Fruit fly (Drosophila melanogaster) whole organism, prepupa: Measurements from ENCODE around the gene Pfrx.

Experiments used
- CG1621 ChIP-seq: fragments of 200-800 bp; sonication (Bioruptor generic); optimal IDR thresholded peaks from 3 replicates; lab custom pipeline; 2018; ENCODE audit warnings: missing biosample characterization, mild to moderate bottlenecking, missing genetic modification characterization
- Sox15 ChIP-seq: fragments of 200-800 bp; sonication (Bioruptor generic); optimal IDR thresholded peaks from 3 replicates; lab custom pipeline; 2016; ENCODE audit warnings: missing biosample characterization, missing genetic modification characterization
- fd59A ChIP-seq: fragments of 200-800 bp; sonication (Bioruptor generic); optimal IDR thresholded peaks from 2 replicates; lab custom pipeline; 2017; ENCODE audit warnings: missing biosample characterization, mild to moderate bottlenecking, missing genetic modification characterization, missing genetic modification reagents

DNA sequence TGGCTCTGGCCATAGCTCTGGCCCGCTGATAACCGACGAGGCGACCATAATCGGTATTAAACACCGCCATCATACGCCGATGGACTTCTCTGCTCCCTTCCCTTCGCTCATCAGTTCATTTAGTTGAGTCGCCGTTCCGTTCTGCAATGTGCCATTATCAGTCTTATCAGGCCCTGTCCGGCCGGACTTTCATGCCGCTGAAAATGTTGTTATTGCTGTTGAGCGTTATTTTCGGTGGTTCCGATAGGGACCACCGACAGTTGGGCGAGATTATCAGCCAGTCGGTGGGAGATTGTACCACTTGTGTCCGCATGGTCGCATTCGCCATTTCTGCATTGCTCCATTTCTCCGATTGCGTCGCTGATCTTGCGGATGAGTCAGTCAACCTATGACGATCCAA is 6.0 kb downstream of the Pfrx start:
- TF ChIP-seq Sox15 (GFP tag; lab: Kevin White, UChicago): no peak
- TF ChIP-seq fd59A: no peak
- no peak for TF ChIP-seq CG1621 (tag; lab: Kevin White, UChicago)
